Worm (Caenorhabditis elegans) whole organism, mixed stage, embryonic: Measurements from ENCODE around the gene ZC404.2.

Experiments
- bed-3 ChIP-seq: fragments of 200-800 bp; sonication (Bioruptor generic); optimal IDR thresholded peaks from 3 replicates; lab custom pipeline; 2018; ENCODE audit warnings: mild to moderate bottlenecking, missing genetic modification characterization, moderate library complexity, missing compliant biosample characterization
- blmp-1 ChIP-seq: fragments of 150-350 bp; optimal IDR thresholded peaks from 2 replicates; lab custom pipeline; 2014; ENCODE audit warnings: missing biosample characterization, missing genetic modification characterization
- ceh-39 ChIP-seq: fragments of 150-350 bp; optimal IDR thresholded peaks from 2 replicates; lab custom pipeline; 2014; ENCODE audit warnings: missing biosample characterization, missing genetic modification characterization
- ceh-43 ChIP-seq: fragments of 200-800 bp; sonication (Bioruptor generic); optimal IDR thresholded peaks from 2 replicates; lab custom pipeline; 2018; ENCODE audit warnings: mild to moderate bottlenecking, missing genetic modification characterization, moderate library complexity, missing compliant biosample characterization
- ceh-83 ChIP-seq: fragments of 200-800 bp; sonication (Bioruptor generic); optimal IDR thresholded peaks from 2 replicates; lab custom pipeline; 2018; ENCODE audit warnings: mild to moderate bottlenecking, missing genetic modification characterization, missing compliant biosample characterization
- ces-1 ChIP-seq: fragments of 150-350 bp; optimal IDR thresholded peaks from 2 replicates; lab custom pipeline; 2014; ENCODE audit warnings: missing biosample characterization, missing genetic modification reagents, missing genetic modification characterization
- cnd-1 ChIP-seq: fragments of 200-800 bp; sonication (Bioruptor generic); optimal IDR thresholded peaks from 2 replicates; lab custom pipeline; 2018; ENCODE audit warnings: mild to moderate bottlenecking, missing genetic modification characterization, missing compliant biosample characterization
- elt-1 ChIP-seq: sonication (generic microtip); optimal IDR thresholded peaks from 2 replicates; lab custom pipeline; 2017; ENCODE audit warnings: missing genetic modification characterization, mild to moderate bottlenecking, missing compliant biosample characterization, antibody characterized with exemption, moderate library complexity, borderline replicate concordance; ENCODE audit not compliant: insufficient read depth
- elt-3 ChIP-seq: fragments of 150-350 bp; optimal IDR thresholded peaks from 2 replicates; lab custom pipeline; 2014; ENCODE audit warnings: missing biosample characterization, missing genetic modification characterization
- ham-2 ChIP-seq: fragments of 200-800 bp; sonication (Bioruptor generic); optimal IDR thresholded peaks from 2 replicates; lab custom pipeline; 2018; ENCODE audit warnings: mild to moderate bottlenecking, missing genetic modification characterization, missing compliant biosample characterization
- hlh-1 ChIP-seq: fragments of 150-350 bp; optimal IDR thresholded peaks from 2 replicates; lab custom pipeline; 2014; ENCODE audit warnings: missing biosample characterization, missing genetic modification reagents, missing genetic modification characterization
- lin-13 ChIP-seq: fragments of 150-350 bp; optimal IDR thresholded peaks from 2 replicates; lab custom pipeline; 2014; ENCODE audit warnings: missing biosample characterization, missing genetic modification characterization
- lin-32 ChIP-seq: fragments of 200-800 bp; sonication (Bioruptor generic); optimal IDR thresholded peaks from 2 replicates; lab custom pipeline; 2018; ENCODE audit warnings: mild to moderate bottlenecking, missing genetic modification characterization, missing compliant biosample characterization
- lsy-2 ChIP-seq: fragments of 150-350 bp; optimal IDR thresholded peaks from 2 replicates; lab custom pipeline; 2014; ENCODE audit warnings: missing biosample characterization, missing genetic modification characterization
- mab-5 ChIP-seq: fragments of 150-350 bp; optimal IDR thresholded peaks from 2 replicates; lab custom pipeline; 2014; ENCODE audit warnings: missing biosample characterization, missing genetic modification characterization
- mep-1 ChIP-seq: fragments of 150-350 bp; optimal IDR thresholded peaks from 2 replicates; lab custom pipeline; 2017; ENCODE audit warnings: missing biosample characterization, missing genetic modification reagents, missing genetic modification characterization, inconsistent platforms
- mls-2 ChIP-seq: sonication (generic microtip); optimal IDR thresholded peaks from 2 replicates; lab custom pipeline; 2016; ENCODE audit warnings: mild to moderate bottlenecking, missing genetic modification characterization, moderate library complexity, missing compliant biosample characterization
- nhr-12 ChIP-seq: fragments of 150-350 bp; optimal IDR thresholded peaks from 2 replicates; lab custom pipeline; 2014; ENCODE audit warnings: missing biosample characterization, missing genetic modification characterization
- nhr-2 ChIP-seq: fragments of 150-350 bp; optimal IDR thresholded peaks from 2 replicates; lab custom pipeline; 2014; ENCODE audit warnings: missing biosample characterization, missing genetic modification characterization
- nhr-237 ChIP-seq: fragments of 150-350 bp; optimal IDR thresholded peaks from 2 replicates; lab custom pipeline; 2014; ENCODE audit warnings: missing biosample characterization, missing genetic modification characterization
- nhr-76 ChIP-seq: sonication (generic microtip); optimal IDR thresholded peaks from 2 replicates; lab custom pipeline; 2017; ENCODE audit warnings: missing biosample characterization, missing genetic modification characterization
- sem-2 ChIP-seq: fragments of 200-800 bp; sonication (Bioruptor generic); optimal IDR thresholded peaks from 2 replicates; lab custom pipeline; 2018; ENCODE audit warnings: mild to moderate bottlenecking, missing genetic modification characterization, missing compliant biosample characterization
- snpc-4 ChIP-seq: fragments of 150-350 bp; optimal IDR thresholded peaks from 2 replicates; lab custom pipeline; 2014; ENCODE audit warnings: missing biosample characterization, missing genetic modification characterization
- sptf-1 ChIP-seq: sonication (generic microtip); optimal IDR thresholded peaks from 2 replicates; lab custom pipeline; 2017; ENCODE audit warnings: mild to moderate bottlenecking, missing genetic modification characterization, moderate library complexity, missing compliant biosample characterization
- tbx-8 ChIP-seq: fragments of 200-800 bp; sonication (Bioruptor generic); optimal IDR thresholded peaks from 2 replicates; lab custom pipeline; 2018; ENCODE audit warnings: mild to moderate bottlenecking, missing genetic modification characterization, moderate library complexity, missing compliant biosample characterization
- unc-120 ChIP-seq: sonication (generic microtip); optimal IDR thresholded peaks from 2 replicates; lab custom pipeline; 2017; ENCODE audit warnings: missing genetic modification characterization, missing compliant biosample characterization; ENCODE audit not compliant: poor library complexity, severe bottlenecking
- unc-39 ChIP-seq: fragments of 150-350 bp; optimal IDR thresholded peaks from 2 replicates; lab custom pipeline; 2014; ENCODE audit warnings: missing biosample characterization, missing genetic modification characterization
- unc-62 ChIP-seq: fragments of 150-350 bp; optimal IDR thresholded peaks from 2 replicates; lab custom pipeline; 2014; ENCODE audit warnings: missing biosample characterization, missing genetic modification reagents, missing genetic modification characterization
- zip-8 ChIP-seq: fragments of 150-350 bp; optimal IDR thresholded peaks from 2 replicates; lab custom pipeline; 2014; ENCODE audit warnings: missing biosample characterization, missing genetic modification characterization
- ztf-11 ChIP-seq: fragments of 150-350 bp; optimal IDR thresholded peaks from 2 replicates; lab custom pipeline; 2014; ENCODE audit warnings: missing biosample characterization, missing genetic modification characterization

Gene ZC404.2

DNA sequence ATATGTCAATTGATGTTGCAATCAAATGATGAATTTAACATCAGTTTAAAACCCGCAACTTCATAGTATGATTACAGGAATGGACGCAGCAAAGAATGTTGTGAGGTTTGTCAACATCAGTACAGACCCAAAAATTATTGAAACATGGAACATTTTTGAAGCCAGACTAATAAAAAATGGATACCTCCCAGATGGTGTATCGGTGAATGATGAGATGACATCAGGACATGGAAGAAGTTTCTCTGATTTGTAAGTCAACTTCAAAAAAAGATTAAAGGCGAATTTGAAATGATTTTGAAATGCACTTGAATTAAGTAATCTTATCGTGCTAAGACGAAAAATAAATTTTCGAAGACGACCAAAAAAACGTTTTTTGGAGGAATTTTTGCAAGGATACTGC is 26.1 kb downstream of the ZC404.2 start:
- TF ChIP-seq lin-13 (tag; lab: Kevin White, UChicago) (no peak), nhr-12 (tag; lab: Kevin White, UChicago) (no peak), nhr-237 (tag; lab: Kevin White, UChicago) (no peak), nhr-76 (tag; lab: Kevin White, UChicago) (no peak), ceh-83 (no peak), ztf-11 (no peak), sptf-1 (tag; lab: Kevin White, UChicago) (no peak), sem-2 (GFP tag; lab: Kevin White, UChicago) (no peak), tbx-8 (GFP tag; lab: Kevin White, UChicago) (no peak), lin-32 (GFP tag; lab: Kevin White, UChicago) (no peak), hlh-1 (tag; lab: Kevin White, UChicago) (no peak)

DNA sequence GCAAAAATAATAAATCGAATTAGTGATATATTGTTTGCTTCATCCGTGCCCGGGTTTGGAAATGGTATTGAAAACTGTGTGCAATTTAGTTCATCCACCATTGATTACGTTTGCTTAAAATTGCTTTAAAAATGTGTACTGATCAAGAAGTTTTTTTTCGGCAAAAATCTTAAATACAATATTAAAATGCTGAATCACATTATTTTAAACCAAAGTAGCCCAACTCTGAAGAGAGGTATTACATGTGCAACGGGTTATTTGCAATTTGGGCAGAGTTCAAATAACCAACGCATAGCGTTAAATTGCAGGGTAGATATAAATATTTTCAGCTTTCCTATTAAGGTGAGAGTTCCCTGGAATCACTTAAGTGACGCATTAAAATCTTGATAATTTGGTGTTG is 29.4 kb downstream of the ZC404.2 start, which contains the start of gene dmsr-14:
Gene dmsr-14 (minus strand): TSS at position 101 of the 400 bp plus-strand sequence.
- TF ChIP-seq ceh-43 (GFP tag; lab: Kevin White, UChicago), result no peak
- TF ChIP-seq nhr-12 (tag; lab: Kevin White, UChicago), result no peak
- no peak for TF ChIP-seq nhr-2 (tag; lab: Kevin White, UChicago)

DNA sequence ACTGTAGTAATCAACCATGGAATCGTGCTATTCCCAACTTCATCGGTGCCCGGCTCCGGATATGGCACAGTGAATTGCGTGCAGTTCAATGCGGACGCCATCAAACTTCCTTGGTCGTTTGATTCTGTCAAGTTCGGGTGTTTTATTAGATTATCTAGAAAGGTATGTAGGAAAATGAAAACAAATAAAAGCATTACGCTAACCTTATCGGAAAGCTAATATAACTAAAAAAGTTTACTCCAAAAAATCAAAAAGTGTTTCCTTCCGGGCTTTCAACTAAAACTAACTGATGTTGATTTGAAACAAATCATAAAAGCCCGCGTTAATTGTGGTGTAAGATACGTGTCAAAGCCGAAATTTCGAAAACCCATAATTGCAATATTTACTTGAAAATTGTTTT is 32.1 kb downstream of the ZC404.2 start, which contains the start of gene dmsr-13:
Gene dmsr-13 (minus strand): TSS at position 101 of the 400 bp plus-strand sequence.
- TF ChIP-seq hlh-1 (tag; lab: Kevin White, UChicago) (no peak), mep-1 (tag; lab: Kevin White, UChicago) (no peak), nhr-2 (tag; lab: Kevin White, UChicago) (no peak), blmp-1 (tag; lab: Kevin White, UChicago) (no peak), elt-3 (no peak), cnd-1 (no peak), zip-8 (tag; lab: Kevin White, UChicago) (no peak), nhr-76 (tag; lab: Kevin White, UChicago) (no peak), unc-62 (GFP tag; lab: Kevin White, UChicago) (no peak), ces-1 (GFP tag; lab: Kevin White, UChicago) (no peak), lin-32 (GFP tag; lab: Kevin White, UChicago) (no peak), ceh-43 (GFP tag; lab: Kevin White, UChicago) (no peak), ceh-39 (no peak), snpc-4 (tag; lab: Kevin White, UChicago) (no peak), nhr-237 (tag; lab: Kevin White, UChicago) (no peak), lsy-2 (tag; lab: Kevin White, UChicago) (no peak), unc-39 (tag; lab: Kevin White, UChicago) (no peak), ztf-11 (no peak), unc-120 (tag; lab: Kevin White, UChicago) (no peak), mab-5 (tag; lab: Kevin White, UChicago) (no peak)

ce11 chrV:6821509-6821908 is 33.8 kb downstream of the ZC404.2 start, which contains the start of gene T15B7.8:
TSS of gene T15B7.8 (plus strand) at chrV:6821809.
- TF ChIP-seq bed-3 (GFP tag; lab: Kevin White, UChicago), result no peak
- TF ChIP-seq lsy-2 (tag; lab: Kevin White, UChicago), result no peak
- TF ChIP-seq ham-2 (GFP tag; lab: Kevin White, UChicago), result no peak

ce11 chrV:6823432-6823831 is 35.7 kb downstream of the ZC404.2 start:
- no peak for TF ChIP-seq nhr-2 (tag; lab: Kevin White, UChicago)
- no peak for TF ChIP-seq elt-1 (tag; lab: Kevin White, UChicago)
- TF ChIP-seq elt-3, result no peak
- no peak for TF ChIP-seq lsy-2 (tag; lab: Kevin White, UChicago)
- TF ChIP-seq mls-2 (tag; lab: Kevin White, UChicago), result no peak
- TF ChIP-seq sptf-1 (tag; lab: Kevin White, UChicago), result no peak
- TF ChIP-seq nhr-76 (tag; lab: Kevin White, UChicago), result no peak
- TF ChIP-seq unc-39 (tag; lab: Kevin White, UChicago), result no peak
- no peak for TF ChIP-seq mab-5 (tag; lab: Kevin White, UChicago)
- no peak for TF ChIP-seq ceh-39
